Fruit fly (Drosophila melanogaster) whole organism, embryonic: ENCODE results near the gene DNAlig4.

Experiments
- ATbp ChIP-seq: fragments of 200-800 bp; sonication (Bioruptor generic); optimal IDR thresholded peaks from 2 replicates; lab custom pipeline; 2017; ENCODE audit warnings: missing biosample characterization, mild to moderate bottlenecking, missing genetic modification characterization, missing genetic modification reagents
- Aef1 ChIP-seq: fragments of 200-800 bp; sonication (Bioruptor generic); IDR thresholded peaks from 3 replicates; pipeline ENCODE4 v1.3.6; 2022; ENCODE audit warnings: missing biosample characterization, missing genetic modification characterization
- Atf6 ChIP-seq: fragments of 200-800 bp; sonication (Bioruptor generic); IDR thresholded peaks from 2 replicates; pipeline ENCODE4 v1.3.6; 2022; ENCODE audit warnings: missing biosample characterization, missing genetic modification characterization
- CG13287 ChIP-seq: fragments of 200-800 bp; sonication (Bioruptor generic); IDR thresholded peaks from 2 replicates; pipeline ENCODE4 v1.3.6; 2022; ENCODE audit warnings: missing biosample characterization, missing genetic modification characterization; ENCODE audit not compliant: partially characterized antibody
- CG15601 ChIP-seq: fragments of 200-800 bp; sonication (Bioruptor generic); optimal IDR thresholded peaks from 3 replicates; lab custom pipeline; 2019; ENCODE audit warnings: missing biosample characterization, mild to moderate bottlenecking, missing genetic modification characterization, moderate library complexity
- CG17612 ChIP-seq: fragments of 200-800 bp; sonication (Bioruptor generic); IDR thresholded peaks from 2 replicates; pipeline ENCODE4 v1.3.6; 2022; ENCODE audit warnings: missing biosample characterization, missing genetic modification characterization
- CG30431 ChIP-seq: fragments of 200-800 bp; sonication (Bioruptor generic); optimal IDR thresholded peaks from 2 replicates; lab custom pipeline; 2017; ENCODE audit warnings: missing biosample characterization, missing genetic modification characterization
- CG3281 ChIP-seq: fragments of 200-800 bp; sonication (Bioruptor generic); optimal IDR thresholded peaks from 3 replicates; lab custom pipeline; 2017; ENCODE audit warnings: missing biosample characterization, mild to moderate bottlenecking, missing genetic modification characterization
- CG33557 ChIP-seq: fragments of 200-800 bp; sonication (Bioruptor generic); optimal IDR thresholded peaks from 2 replicates; lab custom pipeline; 2019; ENCODE audit warnings: missing biosample characterization, mild to moderate bottlenecking, missing genetic modification characterization, moderate library complexity
- CG3995 ChIP-seq: fragments of 200-800 bp; sonication (Bioruptor generic); optimal IDR thresholded peaks from 3 replicates; lab custom pipeline; 2016; ENCODE audit warnings: missing biosample characterization, missing genetic modification characterization
- CG4820 ChIP-seq: fragments of 200-800 bp; sonication (Bioruptor generic); optimal IDR thresholded peaks from 3 replicates; lab custom pipeline; 2016; ENCODE audit warnings: missing biosample characterization, missing genetic modification characterization
- CG6654 ChIP-seq: fragments of 200-800 bp; sonication (Bioruptor generic); optimal IDR thresholded peaks from 2 replicates; lab custom pipeline; 2017; ENCODE audit warnings: missing biosample characterization, mild to moderate bottlenecking, missing genetic modification characterization
- CG7786 ChIP-seq: fragments of 200-800 bp; sonication (Bioruptor generic); optimal IDR thresholded peaks from 2 replicates; lab custom pipeline; 2016; ENCODE audit warnings: missing biosample characterization, missing genetic modification characterization
- CG7963 ChIP-seq: fragments of 200-800 bp; sonication (Bioruptor generic); IDR thresholded peaks from 3 replicates; pipeline ENCODE4 v1.3.6; 2022; ENCODE audit warnings: missing biosample characterization, missing genetic modification characterization; ENCODE audit not compliant: partially characterized antibody
- D19A ChIP-seq: fragments of 200-800 bp; optimal IDR thresholded peaks from 3 replicates; lab custom pipeline; 2019; ENCODE audit warnings: missing biosample characterization, mild to moderate bottlenecking, missing genetic modification characterization, moderate library complexity
- Dip3 ChIP-seq: fragments of 200-800 bp; sonication (Bioruptor generic); optimal IDR thresholded peaks from 3 replicates; lab custom pipeline; 2016; ENCODE audit warnings: missing biosample characterization, missing genetic modification characterization
- Elba2 ChIP-seq: fragments of 200-800 bp; sonication (Bioruptor generic); optimal IDR thresholded peaks from 3 replicates; lab custom pipeline; 2016; ENCODE audit warnings: missing biosample characterization, missing genetic modification characterization
- Ets97D ChIP-seq: fragments of 200-800 bp; sonication (Bioruptor generic); optimal IDR thresholded peaks from 3 replicates; lab custom pipeline; 2016; ENCODE audit warnings: missing biosample characterization, missing genetic modification characterization
- H15 ChIP-seq: fragments of 200-800 bp; sonication (Bioruptor generic); IDR thresholded peaks from 3 replicates; pipeline ENCODE4 v1.3.6; 2022; ENCODE audit warnings: missing biosample characterization, missing genetic modification characterization
- HLH3B ChIP-seq: fragments of 200-800 bp; sonication (Bioruptor generic); IDR thresholded peaks from 2 replicates; pipeline ENCODE4 v1.3.6; 2022; ENCODE audit warnings: missing biosample characterization, missing genetic modification characterization
- Hey ChIP-seq: fragments of 200-800 bp; sonication (Bioruptor generic); optimal IDR thresholded peaks from 3 replicates; lab custom pipeline; 2018; ENCODE audit warnings: missing biosample characterization, mild to moderate bottlenecking, missing genetic modification characterization
- HmgZ ChIP-seq: fragments of 200-800 bp; sonication (Bioruptor generic); optimal IDR thresholded peaks from 2 replicates; lab custom pipeline; 2018; ENCODE audit warnings: missing biosample characterization, mild to moderate bottlenecking, missing genetic modification characterization
- NC2α ChIP-seq: fragments of 200-800 bp; sonication (Bioruptor generic); optimal IDR thresholded peaks from 2 replicates; lab custom pipeline; 2016; ENCODE audit warnings: missing biosample characterization, missing genetic modification characterization
- NC2β ChIP-seq: fragments of 200-800 bp; sonication (Bioruptor generic); optimal IDR thresholded peaks from 2 replicates; lab custom pipeline; 2016; ENCODE audit warnings: missing biosample characterization, missing genetic modification characterization
- NFAT ChIP-seq: fragments of 200-800 bp; sonication (Bioruptor generic); IDR thresholded peaks from 2 replicates; pipeline ENCODE4 v1.3.6; 2022; ENCODE audit warnings: missing biosample characterization, missing genetic modification characterization
- Nf-YC ChIP-seq: fragments of 200-800 bp; optimal IDR thresholded peaks from 3 replicates; lab custom pipeline; 2019; ENCODE audit warnings: missing biosample characterization, mild to moderate bottlenecking, missing genetic modification characterization, moderate library complexity
- PHDP ChIP-seq: fragments of 200-800 bp; sonication (Bioruptor generic); optimal IDR thresholded peaks from 3 replicates; lab custom pipeline; 2018; ENCODE audit warnings: missing biosample characterization, mild to moderate bottlenecking, missing genetic modification characterization, moderate library complexity
- Stat92E ChIP-seq, 3 experiments: fragments of >200 bp in 2 of 3; fragments of 200-800 bp in 1 of 3; sonication (Bioruptor generic) in 1 of 3; optimal IDR thresholded peaks; 2 replicates each; lab custom pipeline; 2017 to 2019; ENCODE audit warnings: missing biosample characterization in 3 of 3, missing genetic modification characterization in 3 of 3, mild to moderate bottlenecking in 1 of 3, moderate library complexity in 1 of 3
- az2 ChIP-seq: fragments of 200-800 bp; sonication (Bioruptor generic); optimal IDR thresholded peaks from 3 replicates; lab custom pipeline; 2016; ENCODE audit warnings: missing biosample characterization, missing genetic modification characterization
- bcd ChIP-seq: fragments of 200-800 bp; sonication (Bioruptor generic); optimal IDR thresholded peaks from 2 replicates; lab custom pipeline; 2017; ENCODE audit warnings: missing biosample characterization, mild to moderate bottlenecking, missing genetic modification characterization
- btn ChIP-seq: fragments of 200-800 bp; sonication (Bioruptor generic); optimal IDR thresholded peaks from 2 replicates; lab custom pipeline; 2016; ENCODE audit warnings: missing biosample characterization, missing genetic modification characterization
- cg ChIP-seq: fragments of 200-800 bp; sonication (Bioruptor generic); optimal IDR thresholded peaks from 3 replicates; lab custom pipeline; 2019; ENCODE audit warnings: missing biosample characterization, mild to moderate bottlenecking, missing genetic modification characterization, moderate library complexity
- chif ChIP-seq, 2 experiments: fragments of 200-800 bp; sonication (Bioruptor generic); optimal IDR thresholded peaks; 3 replicates each; lab custom pipeline; 2016; ENCODE audit warnings: missing biosample characterization in 2 of 2, missing genetic modification characterization in 2 of 2
- crol ChIP-seq: fragments of 200-800 bp; sonication (Bioruptor generic); IDR thresholded peaks from 2 replicates; pipeline ENCODE4 v1.3.6; 2022; ENCODE audit warnings: missing biosample characterization, missing genetic modification characterization
- crp ChIP-seq, 2 experiments: fragments of 200-800 bp; sonication (Bioruptor generic); optimal IDR thresholded peaks; 2 replicates in 1 of 2; 3 replicates in 1 of 2; lab custom pipeline; 2017; ENCODE audit warnings: missing biosample characterization in 2 of 2, missing genetic modification characterization in 2 of 2, mild to moderate bottlenecking in 1 of 2, moderate library complexity in 1 of 2
- dan ChIP-seq: fragments of 200-800 bp; sonication (Bioruptor generic); IDR thresholded peaks from 2 replicates; pipeline ENCODE4 v1.3.6; 2022; ENCODE audit warnings: missing biosample characterization, missing genetic modification characterization
- dmrt99B ChIP-seq: fragments of 200-800 bp; sonication (Bioruptor generic); optimal IDR thresholded peaks from 2 replicates; lab custom pipeline; 2018; ENCODE audit warnings: missing biosample characterization, mild to moderate bottlenecking, missing genetic modification characterization, moderate library complexity
- emc ChIP-seq: fragments of 200-800 bp; sonication (Bioruptor generic); optimal IDR thresholded peaks from 2 replicates; lab custom pipeline; 2016; ENCODE audit warnings: missing biosample characterization, missing genetic modification characterization
- eve ChIP-seq, 2 experiments: fragments of >200 bp; optimal IDR thresholded peaks; 2 replicates each; lab custom pipeline; 2017; ENCODE audit warnings: missing biosample characterization in 2 of 2, missing genetic modification characterization in 2 of 2
- ftz-f1 ChIP-seq: fragments of 200-800 bp; sonication (Bioruptor generic); optimal IDR thresholded peaks from 2 replicates; lab custom pipeline; 2016; ENCODE audit warnings: missing biosample characterization, missing genetic modification characterization
- hbn ChIP-seq: fragments of 200-800 bp; sonication (Bioruptor generic); IDR thresholded peaks from 2 replicates; pipeline ENCODE4 v1.3.6; 2022; ENCODE audit warnings: missing biosample characterization, missing genetic modification characterization; ENCODE audit not compliant: partially characterized antibody
- nerfin-1 ChIP-seq: fragments of 200-800 bp; sonication (Bioruptor generic); optimal IDR thresholded peaks from 3 replicates; lab custom pipeline; 2019; ENCODE audit warnings: missing biosample characterization, mild to moderate bottlenecking, missing genetic modification characterization, moderate library complexity
- scrt ChIP-seq: fragments of 200-800 bp; sonication (Bioruptor generic); optimal IDR thresholded peaks from 2 replicates; lab custom pipeline; 2018; ENCODE audit warnings: missing biosample characterization, mild to moderate bottlenecking, missing genetic modification characterization, moderate library complexity
- slou ChIP-seq: fragments of 200-800 bp; sonication (Bioruptor generic); optimal IDR thresholded peaks from 3 replicates; lab custom pipeline; 2016; ENCODE audit warnings: missing biosample characterization, missing genetic modification characterization
- sob ChIP-seq: fragments of 200-800 bp; sonication (Bioruptor generic); IDR thresholded peaks from 2 replicates; pipeline ENCODE4 v1.3.6; 2022; ENCODE audit warnings: missing biosample characterization, missing genetic modification characterization
- stwl ChIP-seq: fragments of 200-800 bp; sonication (Bioruptor generic); optimal IDR thresholded peaks from 3 replicates; lab custom pipeline; 2018; ENCODE audit warnings: missing biosample characterization, mild to moderate bottlenecking, missing genetic modification characterization, moderate library complexity
- usp ChIP-seq: fragments of >200 bp; optimal IDR thresholded peaks from 2 replicates; lab custom pipeline; 2017; ENCODE audit warnings: missing biosample characterization, missing genetic modification characterization
- vvl ChIP-seq: fragments of 200-800 bp; sonication (Bioruptor generic); IDR thresholded peaks from 2 replicates; pipeline ENCODE4 v1.3.6; 2022; ENCODE audit warnings: missing biosample characterization, missing genetic modification characterization
- zen2 ChIP-seq: fragments of 200-800 bp; sonication (Bioruptor generic); IDR thresholded peaks from 3 replicates; pipeline ENCODE4 v1.3.6; 2022; ENCODE audit warnings: missing biosample characterization, missing genetic modification characterization; ENCODE audit not compliant: partially characterized antibody

The DNAlig4 gene

dm6 chrX:13639998-13640691, 27.5 kb downstream of the DNAlig4 start (continued):
- TF ChIP-seq CG33557 (GFP tag; lab: Kevin White, UChicago) = peak; percentile 86
- TF ChIP-seq cg (GFP tag; lab: Kevin White, UChicago) = peak; percentile 53
- peak; percentile 97 for TF ChIP-seq CG30431 (GFP tag; lab: Kevin White, UChicago)
- TF ChIP-seq H15 = peak; percentile 99
- peak; percentile 100 for TF ChIP-seq NFAT (GFP tag; lab: Robert Waterston, UW)
- peak; percentile 77; the same call in 2 of the 3 replicates for TF ChIP-seq CG7963 (GFP tag; lab: Robert Waterston, UW)
- peak; percentile 99 for TF ChIP-seq ATbp (GFP tag; lab: Kevin White, UChicago)
- TF ChIP-seq dan = peak; percentile 92
- peak; percentile 96 for TF ChIP-seq scrt
- peak; percentile 100 for TF ChIP-seq vvl (GFP tag; lab: Robert Waterston, UW)
- peak; percentile 82 for TF ChIP-seq Elba2 (GFP tag; lab: Kevin White, UChicago)
- peak in 1 of 2 experiments; percentile 100 for TF ChIP-seq eve (GFP tag; optimal IDR thresholded peaks at IDR 0.05; lab: Kevin White, UChicago)
- TF ChIP-seq CG3281 (GFP tag; lab: Kevin White, UChicago) = peak; percentile 98
- peak; percentile 98 for TF ChIP-seq CG4820 (GFP tag; lab: Kevin White, UChicago)
- peak; percentile 100 for TF ChIP-seq dmrt99B (tag; lab: Kevin White, UChicago)
- TF ChIP-seq Aef1 = peak; percentile 99
- TF ChIP-seq CG17612 = peak; percentile 97
- peak; percentile 99 for TF ChIP-seq PHDP (tag; lab: Kevin White, UChicago)
- peak; percentile 99 for TF ChIP-seq CG7786 (GFP tag; lab: Kevin White, UChicago)
- no peak for TF ChIP-seq zen2 (GFP tag; lab: Robert Waterston, UW)
- peak; percentile 99 for TF ChIP-seq Atf6 (GFP tag; lab: Robert Waterston, UW)
- peak; percentile 98 for TF ChIP-seq NC2β (GFP tag; lab: Kevin White, UChicago)
- peak; percentile 97 for TF ChIP-seq CG15601 (tag; lab: Kevin White, UChicago)
- peak; percentile 93 for TF ChIP-seq Ets97D (GFP tag; lab: Kevin White, UChicago)
- TF ChIP-seq usp (GFP tag; lab: Kevin White, UChicago) = no peak
- peak in 1 of 3 experiments; percentile 95 for TF ChIP-seq Stat92E (GFP tag; optimal IDR thresholded peaks at IDR 0.05; lab: Kevin White, UChicago)
- peak; percentile 92 for TF ChIP-seq CG6654 (GFP tag; lab: Kevin White, UChicago)
- peak; percentile 80 for TF ChIP-seq CG3995 (GFP tag; lab: Kevin White, UChicago)
- TF ChIP-seq HLH3B (GFP tag; lab: Robert Waterston, UW) = peak; percentile 99
- TF ChIP-seq CG13287 (GFP tag; lab: Robert Waterston, UW) = peak; percentile 68
- TF ChIP-seq stwl (tag; lab: Kevin White, UChicago) = peak; percentile 52
- peak; percentile 99 for TF ChIP-seq HmgZ (tag; lab: Kevin White, UChicago)
- peak; percentile 99 for TF ChIP-seq az2 (GFP tag; lab: Kevin White, UChicago)
- peak; percentile 98 to 99 for TF ChIP-seq chif (GFP tag; optimal IDR thresholded peaks at IDR 0.05; lab: Kevin White, UChicago)
- peak; percentile 89 for TF ChIP-seq Hey (tag; lab: Kevin White, UChicago)
- TF ChIP-seq ftz-f1 (GFP tag; lab: Kevin White, UChicago) = peak; percentile 82
- TF ChIP-seq Nf-YC = peak; percentile 97
- peak; percentile 79 for TF ChIP-seq crol (GFP tag; lab: Robert Waterston, UW)
- TF ChIP-seq D19A (tag; lab: Kevin White, UChicago) = peak; percentile 97
- no peak; the same call in 1 of the 2 replicates for TF ChIP-seq hbn (GFP tag; lab: Robert Waterston, UW)
- TF ChIP-seq Dip3 (GFP tag; lab: Kevin White, UChicago) = peak; percentile 98
- peak; percentile 96 for TF ChIP-seq emc
- TF ChIP-seq btn (GFP tag; lab: Kevin White, UChicago) = peak; percentile 98
- TF ChIP-seq crp (GFP tag; optimal IDR thresholded peaks at IDR 0.05; lab: Kevin White, UChicago) = peak in 1 of 2 experiments; percentile 72
- peak; percentile 98 for TF ChIP-seq NC2α (GFP tag; lab: Kevin White, UChicago)
- TF ChIP-seq bcd = peak; percentile 98
- TF ChIP-seq nerfin-1 (tag; lab: Kevin White, UChicago) = peak; percentile 96
- peak; percentile 96 for TF ChIP-seq slou (GFP tag; lab: Kevin White, UChicago)
- TF ChIP-seq sob = peak; percentile 99
